Fruit fly (Drosophila melanogaster): ENCODE data around the gene CG31415.

CG31415 gene

DNA sequence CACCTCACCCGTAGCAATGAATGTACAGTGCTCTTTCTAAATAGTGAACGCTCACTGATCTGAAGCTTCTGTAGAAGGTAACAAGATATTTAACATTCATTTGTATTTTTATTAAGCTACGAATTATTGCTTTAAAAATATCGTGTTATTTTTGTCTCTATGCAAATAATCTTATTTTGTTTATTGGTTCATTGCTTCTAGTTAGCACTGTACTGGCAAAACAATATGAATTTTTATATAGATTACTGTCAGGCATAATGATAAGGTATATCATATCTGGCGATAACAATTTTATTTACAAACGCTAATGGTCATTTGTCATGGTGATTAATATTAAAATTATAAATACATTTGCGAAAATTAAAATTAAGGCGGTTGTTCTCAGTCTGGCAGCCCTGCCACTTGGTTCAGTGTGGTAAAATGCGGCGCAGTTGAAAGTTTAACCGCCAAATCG, 28.2 kb downstream of the CG31415 start, which contains the start of gene CG9471 (continued):
- TF ChIP-seq klu (GFP tag; IDR thresholded peaks at IDR 0.05), result peak; percentile 82
- peak; percentile 82 for TF ChIP-seq Nf-YC (tag; optimal IDR thresholded peaks at IDR 0.05)
- peak; percentile 88 for TF ChIP-seq pum (GFP tag; optimal IDR thresholded peaks at IDR 0.05)
- peak; percentile 90 for TF ChIP-seq CG7556 (GFP tag; optimal IDR thresholded peaks at IDR 0.05)
- peak; percentile 80 for TF ChIP-seq sqz (GFP tag; optimal IDR thresholded peaks at IDR 0.05)
- peak; percentile 82 for TF ChIP-seq CG18764 (GFP tag; optimal IDR thresholded peaks at IDR 0.05)
- peak; percentile 72 for TF ChIP-seq en (GFP tag; optimal IDR thresholded peaks at IDR 0.05)
- peak; percentile 80 for TF ChIP-seq CG33213 (GFP tag; optimal IDR thresholded peaks at IDR 0.05)
- TF ChIP-seq grau (tag; optimal IDR thresholded peaks at IDR 0.05), result peak; percentile 99
- TF ChIP-seq C15 (GFP tag; IDR thresholded peaks at IDR 0.05), result peak; percentile 71; the same call in 1 of the 3 replicates
- peak; percentile 34 for TF ChIP-seq Lhr (GFP tag; optimal IDR thresholded peaks at IDR 0.05)
- no peak for TF ChIP-seq zf30C (GFP tag; optimal IDR thresholded peaks at IDR 0.05)
- TF ChIP-seq lola (GFP tag; optimal IDR thresholded peaks at IDR 0.05), result peak in 1 of 3 experiments; percentile 83
- TF ChIP-seq CG2889 (GFP tag; IDR thresholded peaks at IDR 0.05), result peak; percentile 89
- TF ChIP-seq CG6654 (GFP tag; optimal IDR thresholded peaks at IDR 0.05), result peak; percentile 78
- peak; percentile 79 for TF ChIP-seq CG4404 (GFP tag; IDR thresholded peaks at IDR 0.05)
- TF ChIP-seq Taf1 (GFP tag; IDR thresholded peaks at IDR 0.05), result peak; percentile 88
- peak; percentile 89 for TF ChIP-seq CG4820 (GFP tag; optimal IDR thresholded peaks at IDR 0.05)
- peak; percentile 90 for TF ChIP-seq Dek (tag; optimal IDR thresholded peaks at IDR 0.05)
- TF ChIP-seq Ets65A (GFP tag), result peak; percentile 97
- peak; percentile 90 for TF ChIP-seq sd (tag; optimal IDR thresholded peaks at IDR 0.05)
- peak; percentile 78 for TF ChIP-seq CG2875 (GFP tag; optimal IDR thresholded peaks at IDR 0.05)
- peak in 1 of 2 experiments; percentile 73 for TF ChIP-seq Hr78 (GFP tag; optimal IDR thresholded peaks at IDR 0.05)
- peak; percentile 75 for TF ChIP-seq Nf-YB (GFP tag; optimal IDR thresholded peaks at IDR 0.05)
- peak; percentile 94 for TF ChIP-seq stc (GFP tag; IDR thresholded peaks at IDR 0.05)
- TF ChIP-seq CG12104 (GFP tag; optimal IDR thresholded peaks at IDR 0.05), result peak; percentile 85
- TF ChIP-seq CG8924 (tag; optimal IDR thresholded peaks at IDR 0.05), result peak; percentile 93
- TF ChIP-seq tgo (GFP tag; IDR thresholded peaks at IDR 0.05), result peak; percentile 92
- peak; percentile 79 for TF ChIP-seq shn (GFP tag; optimal IDR thresholded peaks at IDR 0.05)
- peak; percentile 89 for TF ChIP-seq CG10654 (GFP tag; optimal IDR thresholded peaks at IDR 0.05)
- TF ChIP-seq CG8478 (optimal IDR thresholded peaks at IDR 0.05), result no peak
- peak; percentile 93 for TF ChIP-seq Rfx (GFP tag; IDR thresholded peaks at IDR 0.05)
- peak; percentile 93 for TF ChIP-seq CG30403 (GFP tag; optimal IDR thresholded peaks at IDR 0.05)
- peak; percentile 94 for TF ChIP-seq sob (GFP tag; IDR thresholded peaks at IDR 0.05)
- peak; percentile 95 for TF ChIP-seq Xbp1 (GFP tag; optimal IDR thresholded peaks at IDR 0.05)
- TF ChIP-seq Mes4 (GFP tag; optimal IDR thresholded peaks at IDR 0.05), result peak; percentile 83
- peak; percentile 94 for TF ChIP-seq Hsf (GFP tag; optimal IDR thresholded peaks at IDR 0.05)
- TF ChIP-seq Dref (GFP tag; IDR thresholded peaks at IDR 0.05), result 0 out of 2 replicates have a peak, but pooled peaks have one; percentile 27
- no peak for TF ChIP-seq eve (GFP tag; optimal IDR thresholded peaks at IDR 0.05)
- TF ChIP-seq trh (GFP tag; optimal IDR thresholded peaks at IDR 0.05), result peak; percentile 69
- TF ChIP-seq CG31388 (GFP tag; optimal IDR thresholded peaks at IDR 0.05), result peak; percentile 57
- TF ChIP-seq da (GFP tag; optimal IDR thresholded peaks at IDR 0.05), result peak; percentile 61
- peak; percentile 83 for TF ChIP-seq oc (tag; optimal IDR thresholded peaks at IDR 0.05)
- peak; percentile 88 for TF ChIP-seq peb (GFP tag; IDR thresholded peaks at IDR 0.05)
- peak; percentile 97 for TF ChIP-seq vvl (GFP tag; IDR thresholded peaks at IDR 0.05)
- peak; percentile 91 for TF ChIP-seq CoRest (tag; optimal IDR thresholded peaks at IDR 0.05)
- TF ChIP-seq CG13624 (GFP tag; optimal IDR thresholded peaks at IDR 0.05), result peak; percentile 90
- TF ChIP-seq CG1602 (GFP tag; optimal IDR thresholded peaks at IDR 0.05), result peak; percentile 87
- TF ChIP-seq tx (GFP tag; optimal IDR thresholded peaks at IDR 0.05), result peak; percentile 88
- TF ChIP-seq CG2202 (tag; optimal IDR thresholded peaks at IDR 0.05), result peak; percentile 76
- TF ChIP-seq PHDP (tag; optimal IDR thresholded peaks at IDR 0.05), result peak; percentile 95
- TF ChIP-seq Meics (GFP tag; optimal IDR thresholded peaks at IDR 0.05), result peak; percentile 93
